Fruit fly (Drosophila melanogaster): Measurements from ENCODE around the gene Ulp1.

DNA sequence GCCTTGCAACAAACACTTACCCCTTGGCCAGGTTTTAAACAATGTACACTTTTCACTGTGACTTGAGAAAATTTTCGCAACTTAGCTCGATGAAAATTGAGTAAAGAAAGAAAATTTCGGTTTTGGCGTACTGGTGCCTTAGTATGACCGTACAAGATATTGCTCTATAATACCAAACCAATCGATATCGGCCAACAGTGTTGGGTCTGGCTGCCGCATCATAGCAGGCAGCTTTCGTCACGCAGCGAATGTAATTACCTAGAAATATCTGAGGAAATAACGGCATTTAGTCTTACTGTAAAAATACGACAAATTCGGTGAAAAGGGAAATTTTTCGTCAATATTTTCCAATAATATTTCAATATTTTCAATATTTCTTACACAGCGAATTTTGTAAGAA lies at the start of gene Ulp1:
- no peak for TF ChIP-seq chn (GFP tag; optimal IDR thresholded peaks at IDR 0.05)
- TF ChIP-seq nau (GFP tag; optimal IDR thresholded peaks at IDR 0.05): no peak
- TF ChIP-seq CG2129 (GFP tag; IDR thresholded peaks at IDR 0.05; ENCODE audit: partially characterized antibody): no peak
- no peak for TF ChIP-seq CG15073 (GFP tag; optimal IDR thresholded peaks at IDR 0.05)
- TF ChIP-seq Sox102F (GFP tag; optimal IDR thresholded peaks at IDR 0.05): no peak
- TF ChIP-seq Abd-B (GFP tag; optimal IDR thresholded peaks at IDR 0.05): peak; percentile 89
- no peak for TF ChIP-seq Awh (GFP tag; IDR thresholded peaks at IDR 0.05)
- no peak for TF ChIP-seq CG10654 (GFP tag; optimal IDR thresholded peaks at IDR 0.05)
- no peak for TF ChIP-seq Hand (GFP tag; optimal IDR thresholded peaks at IDR 0.05)
- TF ChIP-seq CG15479 (GFP tag; optimal IDR thresholded peaks at IDR 0.05): no peak
- TF ChIP-seq pan (optimal IDR thresholded peaks at IDR 0.05): no peak
- TF ChIP-seq pan (GFP tag; optimal IDR thresholded peaks at IDR 0.05 in 1 of 2, IDR thresholded peaks at IDR 0.05 in 1 of 2): no peak
- peak; percentile 32 for TF ChIP-seq jumu (GFP tag; optimal IDR thresholded peaks at IDR 0.05)
- no peak for TF ChIP-seq CG6175 (GFP tag; IDR thresholded peaks at IDR 0.05)

All from whole organism, embryonic.